Fruit fly (Drosophila melanogaster): ENCODE measurements around the gene CG13311.

DNA sequence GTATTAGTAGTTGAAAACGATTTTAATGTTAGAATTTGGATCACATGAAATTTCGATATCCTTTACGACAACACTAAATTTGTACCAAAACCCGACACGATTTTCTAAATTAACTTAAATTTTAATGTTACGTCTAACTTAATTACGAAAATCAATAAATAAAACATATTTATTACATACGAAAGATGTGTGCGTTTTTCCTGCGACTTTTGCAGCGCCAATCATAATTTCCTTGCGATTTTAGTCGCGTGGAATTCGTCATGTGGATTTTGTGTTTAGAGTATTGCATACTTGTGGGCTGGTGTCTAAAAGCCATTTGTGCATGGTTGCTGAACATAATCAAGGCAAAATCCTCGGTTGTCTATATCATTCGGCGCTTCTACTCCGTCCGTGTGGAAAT lies 3.4 kb downstream of the CG13311 start:
- TF ChIP-seq psq (optimal IDR thresholded peaks at IDR 0.05) (no peak), h (optimal IDR thresholded peaks at IDR 0.05) (no peak), insv (optimal IDR thresholded peaks at IDR 0.05) (no peak)
